Fruit fly (Drosophila melanogaster) whole organism, adult: ENCODE measurements around the gene Cyp4s3.

ENCODE experiments used
- CG12768 ChIP-seq: fragments of 200-800 bp; sonication (Bioruptor generic); optimal IDR thresholded peaks from 2 replicates; lab custom pipeline; 2017; ENCODE audit warnings: missing biosample characterization, missing genetic modification characterization, mild to moderate bottlenecking, moderate library complexity, missing genetic modification reagents
- CG14711 ChIP-seq: fragments of 200-800 bp; sonication (Bioruptor generic); optimal IDR thresholded peaks from 2 replicates; lab custom pipeline; 2018; ENCODE audit warnings: missing biosample characterization, mild to moderate bottlenecking, missing genetic modification characterization, moderate library complexity
- CG1620 ChIP-seq: fragments of 200-800 bp; sonication (Bioruptor generic); optimal IDR thresholded peaks from 2 replicates; lab custom pipeline; 2016; ENCODE audit warnings: missing biosample characterization, missing genetic modification characterization
- CG7101 ChIP-seq: fragments of 200-800 bp; sonication (Bioruptor generic); optimal IDR thresholded peaks from 2 replicates; lab custom pipeline; 2018; ENCODE audit warnings: missing biosample characterization, mild to moderate bottlenecking, missing genetic modification characterization, moderate library complexity
- Clk ChIP-seq: fragments of 200-800 bp; sonication (Bioruptor generic); optimal IDR thresholded peaks from 2 replicates; lab custom pipeline; 2017; ENCODE audit warnings: missing biosample characterization, missing genetic modification characterization
- Crg-1 ChIP-seq: fragments of 200-800 bp; sonication (Bioruptor generic); optimal IDR thresholded peaks from 2 replicates; lab custom pipeline; 2016; ENCODE audit warnings: missing biosample characterization, missing genetic modification characterization
- Hr96 ChIP-seq: fragments of 200-800 bp; sonication (Bioruptor generic); optimal IDR thresholded peaks from 2 replicates; lab custom pipeline; 2016; ENCODE audit warnings: missing biosample characterization, missing genetic modification characterization
- bab1 ChIP-seq: fragments of 200-800 bp; sonication (Bioruptor generic); optimal IDR thresholded peaks from 3 replicates; lab custom pipeline; 2019; ENCODE audit warnings: missing biosample characterization, mild to moderate bottlenecking, missing genetic modification characterization, moderate library complexity
- cic ChIP-seq: fragments of 200-800 bp; sonication (Bioruptor generic); optimal IDR thresholded peaks from 2 replicates; lab custom pipeline; 2017; ENCODE audit warnings: missing biosample characterization, mild to moderate bottlenecking, missing genetic modification characterization, moderate library complexity
- cnc ChIP-seq, 2 experiments: fragments of >200 bp; optimal IDR thresholded peaks; 2 replicates each; lab custom pipeline; 2017
- kay ChIP-seq: fragments of 200-800 bp; sonication (Bioruptor generic); peaks from one replicate; lab custom pipeline; 2016; ENCODE audit warnings: missing biosample characterization, missing genetic modification characterization, borderline replicate concordance
- ovo ChIP-seq: fragments of 200-800 bp; sonication (Bioruptor generic); optimal IDR thresholded peaks from 2 replicates; lab custom pipeline; 2016; ENCODE audit warnings: missing biosample characterization, missing genetic modification characterization
- pad ChIP-seq: fragments of 200-800 bp; sonication (Bioruptor generic); optimal IDR thresholded peaks from 3 replicates; lab custom pipeline; 2017; ENCODE audit warnings: missing biosample characterization, missing genetic modification characterization, mild to moderate bottlenecking, moderate library complexity, missing genetic modification reagents
- tj ChIP-seq: fragments of 200-800 bp; sonication (Bioruptor generic); optimal IDR thresholded peaks from 3 replicates; lab custom pipeline; 2017; ENCODE audit warnings: missing biosample characterization, mild to moderate bottlenecking, missing genetic modification characterization, moderate library complexity

- TF ChIP-seq cic (GFP tag; lab: Kevin White, UChicago) (no peak), tj (peak; percentile 15), Clk (GFP tag; lab: Kevin White, UChicago) (no peak), pad (peak; percentile 39), kay (no peak), ovo (GFP tag; lab: Kevin White, UChicago) (no peak), cnc (optimal IDR thresholded peaks at IDR 0.05; lab: Kevin White, UChicago) (no peak), bab1 (peak; percentile 62), Crg-1 (no peak), CG7101 (peak; percentile 17), CG14711 (no peak), Hr96 (GFP tag; lab: Kevin White, UChicago) (no peak), CG1620 (GFP tag; lab: Kevin White, UChicago) (peak; percentile 33), CG12768 (no peak)
Measured at dm6 chrX:15080780-15081402, 35.5 kb downstream of the Cyp4s3 start, which contains the start of gene CG33177.
